Worm (Caenorhabditis elegans): ENCODE measurements around the gene mrck-1.

The mrck-1 gene

DNA sequence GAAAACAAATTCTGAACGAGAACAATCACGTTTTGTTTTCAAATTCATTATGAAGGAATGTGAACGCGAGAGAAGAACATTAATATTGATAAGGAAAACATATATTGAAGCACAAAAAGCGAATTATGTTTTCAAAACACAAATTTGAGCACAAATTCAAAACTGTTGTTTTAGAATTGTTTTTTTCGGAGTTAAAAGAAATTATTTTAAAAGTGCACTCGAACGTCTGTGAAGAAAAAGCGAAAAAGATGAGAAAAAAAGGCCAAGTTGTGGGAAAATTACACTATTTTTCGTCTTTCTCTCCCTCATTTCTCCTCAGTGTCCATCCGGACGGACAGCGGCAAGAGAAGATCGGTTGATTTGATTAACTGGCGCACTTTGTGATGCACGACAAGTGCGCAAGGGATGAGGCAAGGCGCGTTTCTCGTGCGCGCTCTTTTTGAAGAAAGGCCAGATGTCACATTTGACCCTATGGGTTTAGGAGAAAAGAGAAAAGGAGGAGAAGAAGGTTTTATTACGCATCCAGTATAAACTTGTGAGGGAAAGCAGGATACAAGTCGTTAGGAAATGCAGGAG lies at the start of gene mrck-1:
TSS of gene mrck-1 (minus strand) at position 51 of the 576 bp plus-strand sequence.
- TF ChIP-seq unc-62 (GFP tag; optimal IDR thresholded peaks at IDR 0.05): no peak

ce11 chrV:6316632-6317031 lies 49.5 kb upstream of the mrck-1 start, which contains the start of gene cest-24:
TSS of gene cest-24 (plus strand) at chrV:6316932.
- TF ChIP-seq unc-62 (GFP tag; optimal IDR thresholded peaks at IDR 0.05): no peak

ce11 chrV:6311936-6312335 lies 44.8 kb upstream of the mrck-1 start:
- TF ChIP-seq unc-62 (GFP tag; optimal IDR thresholded peaks at IDR 0.05): no peak

DNA sequence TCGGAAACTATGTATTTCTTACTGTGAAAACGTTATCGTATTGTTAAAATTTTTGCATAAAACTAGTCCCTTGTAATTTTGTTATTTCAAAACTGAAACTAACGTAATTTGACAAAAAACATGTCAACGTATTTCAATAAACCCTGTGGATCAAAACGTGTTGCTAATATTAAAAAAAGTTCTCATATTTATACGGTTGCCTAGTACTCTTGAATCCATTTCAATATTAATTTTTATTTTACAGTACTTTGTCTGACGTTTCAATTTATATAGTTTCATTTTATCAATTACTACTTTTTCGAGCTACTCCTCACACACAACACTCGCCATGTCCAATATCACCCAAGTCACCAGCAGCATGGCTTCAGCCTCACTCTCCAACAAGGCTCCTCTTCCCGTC lies 36.4 kb upstream of the mrck-1 start, which contains the start of gene sago-1:
TSS of gene sago-1 (plus strand) at position 301 of the 400 bp plus-strand sequence.
- no peak for TF ChIP-seq unc-62 (GFP tag; optimal IDR thresholded peaks at IDR 0.05)

DNA sequence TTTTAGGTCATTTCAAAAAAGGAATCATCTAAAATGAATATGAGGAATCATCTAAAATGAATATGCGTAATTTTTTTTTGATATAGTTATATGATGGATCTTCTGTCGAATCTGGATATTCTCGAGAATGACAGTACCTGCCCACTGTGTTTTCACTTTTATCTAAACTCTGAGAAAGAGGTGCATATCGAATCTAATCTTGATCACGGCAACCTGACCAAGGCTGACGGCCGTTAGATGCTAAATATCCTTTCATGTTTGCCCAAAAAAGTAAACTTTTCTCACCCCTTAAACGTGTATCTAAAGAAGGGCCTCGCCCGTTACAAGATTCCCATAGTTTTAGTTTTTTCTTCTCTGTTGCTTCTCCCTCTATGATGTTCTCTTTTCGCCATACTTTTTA lies 35.4 kb upstream of the mrck-1 start:
- no peak for TF ChIP-seq unc-62 (GFP tag; optimal IDR thresholded peaks at IDR 0.05)

- no peak for TF ChIP-seq unc-62 (GFP tag; optimal IDR thresholded peaks at IDR 0.05)
Observed at ce11 chrV:6301046-6301445, 34.0 kb upstream of the mrck-1 start.

DNA sequence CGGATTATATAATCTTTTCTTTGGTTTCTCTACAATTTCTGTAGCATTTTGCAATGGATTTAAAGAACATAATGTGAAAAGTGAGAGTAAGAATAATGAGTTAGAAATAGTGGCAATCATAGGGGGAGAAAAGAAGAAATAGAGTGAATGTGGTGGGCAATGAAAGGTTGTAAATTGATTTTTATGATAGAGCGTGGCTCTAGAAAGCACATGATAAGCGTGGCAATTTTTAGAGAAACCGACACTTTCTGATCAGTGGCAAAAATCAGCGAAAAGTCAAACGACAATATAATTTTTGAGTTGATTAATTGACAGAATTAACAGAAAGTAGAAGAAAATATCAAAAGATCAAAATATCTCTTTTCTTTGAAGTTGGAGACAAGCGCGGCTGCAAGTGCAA lies 25.3 kb upstream of the mrck-1 start, which contains the start of gene K12B6.9:
TSS of gene K12B6.9 (minus strand) at position 266 of the 400 bp plus-strand sequence.
- TF ChIP-seq unc-62 (GFP tag; optimal IDR thresholded peaks at IDR 0.05): no peak

- TF ChIP-seq unc-62 (GFP tag; optimal IDR thresholded peaks at IDR 0.05): no peak
Observed at ce11 chrV:6291301-6291700, 24.2 kb upstream of the mrck-1 start.

- TF ChIP-seq unc-62 (GFP tag; optimal IDR thresholded peaks at IDR 0.05): no peak
Observed at ce11 chrV:6288607-6289006, 21.5 kb upstream of the mrck-1 start, which contains the start of gene K12B6.11. TSS of gene K12B6.11 (plus strand) at chrV:6288907.

DNA sequence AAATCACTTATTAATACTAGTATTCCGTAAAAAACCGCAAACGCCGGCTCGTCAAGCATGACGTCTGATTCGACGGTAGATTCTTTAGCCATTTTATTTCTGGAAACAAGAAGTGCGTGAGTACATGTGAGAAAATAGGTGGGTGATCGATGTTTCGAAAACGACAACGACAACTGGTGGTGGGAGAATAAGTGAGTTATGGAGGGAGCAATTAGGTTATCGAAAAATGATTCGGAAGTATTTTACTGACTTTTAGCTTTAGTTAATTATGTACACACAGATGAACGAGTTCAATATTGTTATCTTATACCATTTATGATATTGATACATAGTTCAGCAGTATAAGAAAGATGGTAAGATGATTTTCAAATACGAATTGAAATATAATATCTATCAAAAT lies 19.3 kb upstream of the mrck-1 start, which contains the start of gene srn-1:
TSS of gene srn-1 (minus strand) at position 101 of the 400 bp plus-strand sequence.
- TF ChIP-seq unc-62 (GFP tag; optimal IDR thresholded peaks at IDR 0.05): no peak

ce11 chrV:6281175-6281574 lies 14.1 kb upstream of the mrck-1 start, which contains the start of the genes K12B6.4 and spe-49:
TSS of gene K12B6.4 (minus strand) at chrV:6281275.
TSS of gene spe-49 (plus strand) at chrV:6281359.
- TF ChIP-seq unc-62 (GFP tag; optimal IDR thresholded peaks at IDR 0.05): no peak

- TF ChIP-seq unc-62 (GFP tag; optimal IDR thresholded peaks at IDR 0.05): no peak
Observed at ce11 chrV:6280067-6280466, 13.0 kb upstream of the mrck-1 start.

ce11 chrV:6278117-6279081 lies 11.3 kb upstream of the mrck-1 start, which contains the start of gene fil-2:
TSS of gene fil-2 (plus strand) at chrV:6279031.
- TF ChIP-seq unc-62 (GFP tag; optimal IDR thresholded peaks at IDR 0.05): no peak

ce11 chrV:6277178-6277834 lies 10.2 kb upstream of the mrck-1 start:
- no peak for TF ChIP-seq unc-62 (GFP tag; optimal IDR thresholded peaks at IDR 0.05)

ce11 chrV:6276205-6276604 lies 9.1 kb upstream of the mrck-1 start, which contains the start of gene F31F7.1:
TSS of gene F31F7.1 (plus strand) at chrV:6276439.
- TF ChIP-seq unc-62 (GFP tag; optimal IDR thresholded peaks at IDR 0.05): no peak

DNA sequence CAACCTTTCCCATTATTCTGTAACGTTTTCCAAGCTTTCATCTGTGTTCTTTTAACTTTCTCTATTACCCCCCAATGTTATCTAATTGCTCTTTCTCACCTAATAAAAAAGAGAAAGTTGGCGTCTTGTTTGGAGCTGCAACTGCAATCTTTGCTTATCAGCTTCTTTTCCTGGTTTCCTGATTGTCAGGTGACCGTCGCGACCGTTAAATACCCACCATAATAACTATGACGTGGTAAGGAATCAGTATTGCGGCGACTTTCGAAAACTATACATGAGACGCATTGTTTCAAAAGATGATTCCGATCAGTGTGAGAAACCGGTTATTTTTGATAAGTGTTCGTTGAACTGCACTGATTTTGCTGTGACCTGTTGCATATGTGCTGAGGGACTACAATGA lies 8.1 kb upstream of the mrck-1 start:
- TF ChIP-seq unc-62 (GFP tag; optimal IDR thresholded peaks at IDR 0.05): no peak
